Worm (Caenorhabditis elegans) whole organism, midembryonic: ENCODE measurements around the gene F41C3.11.

Experiments
- T22C8.4 ChIP-seq: fragments of 200-800 bp; sonication (Bioruptor generic); IDR thresholded peaks from 2 replicates; pipeline ENCODE4 v1.3.6; 2022; ENCODE audit warnings: missing genetic modification characterization, missing compliant biosample characterization
- cog-1 ChIP-seq: sonication (generic microtip); optimal IDR thresholded peaks from 2 replicates; lab custom pipeline; 2016; ENCODE audit warnings: missing genetic modification characterization, missing compliant biosample characterization
- med-1 ChIP-seq: sonication (generic microtip); optimal IDR thresholded peaks from 2 replicates; lab custom pipeline; 2017; ENCODE audit warnings: missing genetic modification characterization, mild to moderate bottlenecking, missing compliant biosample characterization, antibody characterized with exemption, missing genetic modification reagents; ENCODE audit not compliant: insufficient read depth

DNA sequence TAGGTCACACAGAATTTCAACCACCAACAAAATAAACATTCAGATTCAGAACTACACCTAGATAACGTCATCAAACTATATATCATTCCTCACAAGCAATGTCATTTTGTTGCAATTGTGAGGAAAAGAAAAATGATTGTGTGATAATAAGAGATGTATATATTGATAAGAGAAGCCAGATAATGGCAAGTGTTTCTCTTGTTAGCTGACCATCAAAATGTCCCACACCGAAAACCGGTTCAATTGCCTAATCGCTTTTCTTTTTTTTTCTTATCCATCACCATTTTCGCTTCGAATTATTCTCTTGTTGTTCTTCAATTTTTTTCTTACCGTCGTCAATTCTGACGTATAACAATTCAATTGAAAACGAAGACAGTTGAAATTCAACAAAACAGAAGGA, 38.7 kb upstream of the F41C3.11 start:
- TF ChIP-seq T22C8.4: no peak
- TF ChIP-seq med-1 (GFP tag; lab: Kevin White, UChicago): no peak
- no peak for TF ChIP-seq cog-1 (tag; lab: Kevin White, UChicago)
